Fruit fly (Drosophila melanogaster): ENCODE measurements around the gene CG5280.
A peak's percentile ranks its signal among the peaks of the same experiment; 100 is the strongest.

The CG5280 gene

dm6 chr3L:8956669-8957068, 33.4 kb downstream of the CG5280 start, which contains the start of gene mRpL12 (continued):
- TF ChIP-seq CG15601 (tag; optimal IDR thresholded peaks at IDR 0.05) (peak; percentile 73), trh (GFP tag; optimal IDR thresholded peaks at IDR 0.05) (no peak), HLH4C (GFP tag; IDR thresholded peaks at IDR 0.05; ENCODE audit: partially characterized antibody) (peak; percentile 50; the same call in 2 of the 3 replicates), al (GFP tag; IDR thresholded peaks at IDR 0.05) (no peak), lilli (GFP tag; optimal IDR thresholded peaks at IDR 0.05) (no peak), Hey (tag; optimal IDR thresholded peaks at IDR 0.05) (no peak), CG2712 (tag; optimal IDR thresholded peaks at IDR 0.05) (peak; percentile 18), Nf-YA (GFP tag; IDR thresholded peaks at IDR 0.05) (no peak), CG2116 (GFP tag; optimal IDR thresholded peaks at IDR 0.05) (peak; percentile 92), wek (GFP tag; optimal IDR thresholded peaks at IDR 0.05) (no peak), Dp (GFP tag; optimal IDR thresholded peaks at IDR 0.05) (peak; percentile 52), CG34224 (GFP tag; IDR thresholded peaks at IDR 0.05; ENCODE audit: partially characterized antibody) (peak; percentile 50; the same call in 1 of the 3 replicates), CG13287 (GFP tag; IDR thresholded peaks at IDR 0.05; ENCODE audit: partially characterized antibody) (peak; percentile 49), Spps (tag; optimal IDR thresholded peaks at IDR 0.05) (no peak), Lhr (GFP tag; optimal IDR thresholded peaks at IDR 0.05) (no peak), CG7963 (GFP tag; IDR thresholded peaks at IDR 0.05; ENCODE audit: partially characterized antibody) (peak; percentile 35; the same call in 1 of the 3 replicates), pzg (GFP tag; optimal IDR thresholded peaks at IDR 0.05) (peak; percentile 66), CG10267 (tag; optimal IDR thresholded peaks at IDR 0.05) (peak; percentile 21), CG4854 (GFP tag; optimal IDR thresholded peaks at IDR 0.05) (no peak), YL-1 (GFP tag; optimal IDR thresholded peaks at IDR 0.05) (peak; percentile 48), Mrtf (GFP tag; IDR thresholded peaks at IDR 0.05) (no peak), CG4617 (GFP tag; optimal IDR thresholded peaks at IDR 0.05; ENCODE audit: borderline replicate concordance) (peak; percentile 42), unc-4 (GFP tag; IDR thresholded peaks at IDR 0.05; ENCODE audit: partially characterized antibody) (0 out of 2 replicates have a peak, but pooled peaks have one; percentile 20), dmrt99B (tag; optimal IDR thresholded peaks at IDR 0.05) (no peak), Hr39 (optimal IDR thresholded peaks at IDR 0.05) (no peak), pan (optimal IDR thresholded peaks at IDR 0.05) (no peak), pan (GFP tag; optimal IDR thresholded peaks at IDR 0.05 in 1 of 2, IDR thresholded peaks at IDR 0.05 in 1 of 2) (no peak), CG4424 (GFP tag; optimal IDR thresholded peaks at IDR 0.05) (peak; percentile 25), Rfx (GFP tag; IDR thresholded peaks at IDR 0.05) (no peak), ato (GFP tag; IDR thresholded peaks at IDR 0.05; ENCODE audit: partially characterized antibody) (no peak), schlank (tag; optimal IDR thresholded peaks at IDR 0.05) (no peak), ase (GFP tag; IDR thresholded peaks at IDR 0.05) (no peak), Myb (GFP tag; optimal IDR thresholded peaks at IDR 0.05) (peak; percentile 91), Oli (tag; optimal IDR thresholded peaks at IDR 0.05) (peak; percentile 24), TFAM (GFP tag; optimal IDR thresholded peaks at IDR 0.05) (no peak), CG6791 (GFP tag; IDR thresholded peaks at IDR 0.05; ENCODE audit: partially characterized antibody) (peak; percentile 26; the same call in 1 of the 3 replicates), CG2120 (GFP tag; optimal IDR thresholded peaks at IDR 0.05) (peak; percentile 23), onecut (GFP tag; IDR thresholded peaks at IDR 0.05) (no peak), CG6654 (GFP tag; optimal IDR thresholded peaks at IDR 0.05) (no peak), B-H2 (GFP tag; optimal IDR thresholded peaks at IDR 0.05) (no peak), CG14965 (GFP tag; optimal IDR thresholded peaks at IDR 0.05; ENCODE audit: borderline replicate concordance) (no peak), phol (tag; optimal IDR thresholded peaks at IDR 0.05) (peak; percentile 25), Scr (GFP tag; IDR thresholded peaks at IDR 0.05; ENCODE audit: partially characterized antibody) (peak; percentile 31; the same call in 1 of the 2 replicates), Dll (GFP tag; IDR thresholded peaks at IDR 0.05; ENCODE audit: partially characterized antibody) (peak; percentile 52; the same call in 1 of the 4 replicates), dpn (GFP tag; optimal IDR thresholded peaks at IDR 0.05) (no peak), CG9215 (GFP tag; IDR thresholded peaks at IDR 0.05) (peak; percentile 99), ac (GFP tag; optimal IDR thresholded peaks at IDR 0.05) (no peak), Bgb (GFP tag; IDR thresholded peaks at IDR 0.05; ENCODE audit: partially characterized antibody) (peak; percentile 23; the same call in 1 of the 2 replicates), stwl (tag; optimal IDR thresholded peaks at IDR 0.05) (peak; percentile 80), sens (GFP tag) (peak; percentile 40)
